Worm (Caenorhabditis elegans) whole organism, L3 larva: Measurements from ENCODE around the gene srb-13.

Source experiments
- aly-2 ChIP-seq: fragments of 150-350 bp; optimal IDR thresholded peaks from 2 replicates; lab custom pipeline; 2014; ENCODE audit warnings: missing biosample characterization, missing genetic modification characterization
- ceh-82 ChIP-seq: fragments of 150-350 bp; optimal IDR thresholded peaks from 2 replicates; lab custom pipeline; 2014; ENCODE audit warnings: missing biosample characterization, missing genetic modification characterization
- elt-2 ChIP-seq: sonication (generic microtip); optimal IDR thresholded peaks from 2 replicates; lab custom pipeline; 2016; ENCODE audit warnings: missing genetic modification reagents, mild to moderate bottlenecking, missing genetic modification characterization, missing compliant biosample characterization
- fkh-10 ChIP-seq: sonication (generic microtip); optimal IDR thresholded peaks from 2 replicates; lab custom pipeline; 2017; ENCODE audit warnings: missing biosample characterization, missing genetic modification reagents, missing genetic modification characterization
- lin-39 ChIP-seq: fragments of 150-350 bp; optimal IDR thresholded peaks from 2 replicates; lab custom pipeline; 2018; ENCODE audit warnings: missing biosample characterization, missing genetic modification reagents, missing genetic modification characterization
- nhr-11 ChIP-seq: fragments of 150-350 bp; optimal IDR thresholded peaks from 2 replicates; lab custom pipeline; 2014; ENCODE audit warnings: missing biosample characterization, missing genetic modification characterization
- nhr-12 ChIP-seq: fragments of 150-350 bp; optimal IDR thresholded peaks from 2 replicates; lab custom pipeline; 2014; ENCODE audit warnings: missing biosample characterization, missing genetic modification characterization
- nhr-25 ChIP-seq: sonication (generic microtip); optimal IDR thresholded peaks from 2 replicates; lab custom pipeline; 2017; ENCODE audit warnings: missing biosample characterization, missing genetic modification characterization
- pha-4 ChIP-seq: fragments of 150-350 bp; optimal IDR thresholded peaks from 2 replicates; lab custom pipeline; 2014; ENCODE audit warnings: missing biosample characterization, missing genetic modification reagents, missing genetic modification characterization
- zag-1 ChIP-seq: fragments of 150-350 bp; optimal IDR thresholded peaks from 2 replicates; lab custom pipeline; 2014; ENCODE audit warnings: missing biosample characterization, missing genetic modification characterization
- ztf-4 ChIP-seq: fragments of 150-350 bp; optimal IDR thresholded peaks from 2 replicates; lab custom pipeline; 2014; ENCODE audit warnings: missing biosample characterization, missing genetic modification characterization

- no peak for TF ChIP-seq zag-1 (tag; lab: Kevin White, UChicago)
- TF ChIP-seq fkh-10 (GFP tag; lab: Kevin White, UChicago) = no peak
- TF ChIP-seq elt-2 (tag; lab: Kevin White, UChicago) = no peak
- TF ChIP-seq aly-2 (tag; lab: Kevin White, UChicago) = no peak
- no peak for TF ChIP-seq nhr-11 (tag; lab: Kevin White, UChicago)
- TF ChIP-seq pha-4 (tag; lab: Kevin White, UChicago) = no peak
- no peak for TF ChIP-seq nhr-25 (tag; lab: Kevin White, UChicago)
- TF ChIP-seq ztf-4 = no peak
- TF ChIP-seq lin-39 (tag; lab: Kevin White, UChicago) = no peak
- TF ChIP-seq ceh-82 (tag; lab: Kevin White, UChicago) = no peak
- no peak for TF ChIP-seq nhr-12 (tag; lab: Kevin White, UChicago)
These were observed 5.9 kb upstream of the srb-13 start, which contains the start of gene srb-5 for ce11 chrII:5163283-5163682.
